Fruit fly (Drosophila melanogaster): ENCODE data around the gene CG33710.

The CG33710 gene

dm6 chr3L:19905427-19905826, 47.2 kb downstream of the CG33710 start (continued):
- TF ChIP-seq NC2α (GFP tag; optimal IDR thresholded peaks at IDR 0.05) (no peak), CG14667 (GFP tag; IDR thresholded peaks at IDR 0.05) (no peak), CG31224 (GFP tag; IDR thresholded peaks at IDR 0.05) (no peak), CG7963 (GFP tag; IDR thresholded peaks at IDR 0.05; ENCODE audit: partially characterized antibody) (no peak), TFAM (GFP tag; optimal IDR thresholded peaks at IDR 0.05) (no peak), CG18619 (GFP tag; optimal IDR thresholded peaks at IDR 0.05) (no peak), CG6175 (GFP tag; IDR thresholded peaks at IDR 0.05) (no peak), Nf-YC (tag; optimal IDR thresholded peaks at IDR 0.05) (no peak), HLH3B (GFP tag; IDR thresholded peaks at IDR 0.05) (no peak), gfzf (GFP tag; optimal IDR thresholded peaks at IDR 0.05) (no peak), CrebB (tag; optimal IDR thresholded peaks at IDR 0.05) (no peak), Ssrp (tag; optimal IDR thresholded peaks at IDR 0.05) (no peak), CG1529 (GFP tag; optimal IDR thresholded peaks at IDR 0.05) (no peak), Mes4 (GFP tag; optimal IDR thresholded peaks at IDR 0.05) (no peak), CG43689 (GFP tag; IDR thresholded peaks at IDR 0.05) (no peak), ems (GFP tag; optimal IDR thresholded peaks at IDR 0.05) (peak; percentile 14), CG11085 (GFP tag; IDR thresholded peaks at IDR 0.05) (no peak), fu2 (GFP tag; optimal IDR thresholded peaks at IDR 0.05) (no peak), Dbx (GFP tag; IDR thresholded peaks at IDR 0.05) (0 out of 3 replicates have a peak, but pooled peaks have one; percentile 33), sna (GFP tag; IDR thresholded peaks at IDR 0.05; ENCODE audit: partially characterized antibody) (no peak), sens-2 (GFP tag; IDR thresholded peaks at IDR 0.05) (no peak; the same call in 1 of the 2 replicates), Dll (GFP tag; IDR thresholded peaks at IDR 0.05; ENCODE audit: partially characterized antibody) (no peak), hkb (optimal IDR thresholded peaks at IDR 0.05) (no peak), hkb (GFP tag; IDR thresholded peaks at IDR 0.05) (0 out of 2 replicates have a peak, but pooled peaks have one; percentile 38), Chrac-16 (GFP tag; optimal IDR thresholded peaks at IDR 0.05) (no peak), cas (GFP tag; IDR thresholded peaks at IDR 0.05) (no peak), CG16863 (GFP tag; optimal IDR thresholded peaks at IDR 0.05) (no peak), crol (GFP tag; IDR thresholded peaks at IDR 0.05) (no peak), CG7556 (GFP tag; optimal IDR thresholded peaks at IDR 0.05) (no peak), kni (GFP tag; optimal IDR thresholded peaks at IDR 0.05) (no peak), CG15269 (tag; optimal IDR thresholded peaks at IDR 0.05) (peak; percentile 7), CG1832 (GFP tag; optimal IDR thresholded peaks at IDR 0.05) (no peak), pan (optimal IDR thresholded peaks at IDR 0.05) (no peak), pan (GFP tag; optimal IDR thresholded peaks at IDR 0.05 in 1 of 2, IDR thresholded peaks at IDR 0.05 in 1 of 2) (no peak), Myb (GFP tag; optimal IDR thresholded peaks at IDR 0.05) (no peak), CG1792 (GFP tag; optimal IDR thresholded peaks at IDR 0.05) (no peak), so (GFP tag; IDR thresholded peaks at IDR 0.05) (no peak), Hmx (GFP tag; optimal IDR thresholded peaks at IDR 0.05) (no peak), yki (optimal IDR thresholded peaks at IDR 0.05) (no peak), trh (GFP tag; optimal IDR thresholded peaks at IDR 0.05) (no peak), CG15479 (GFP tag; optimal IDR thresholded peaks at IDR 0.05) (no peak), ash1 (GFP tag; optimal IDR thresholded peaks at IDR 0.05) (no peak), H15 (GFP tag; IDR thresholded peaks at IDR 0.05) (no peak), repo (GFP tag; optimal IDR thresholded peaks at IDR 0.05) (no peak), CG4820 (GFP tag; optimal IDR thresholded peaks at IDR 0.05) (no peak), CG13624 (GFP tag; optimal IDR thresholded peaks at IDR 0.05) (no peak), mam (GFP tag; optimal IDR thresholded peaks at IDR 0.05) (no peak), CG3163 (GFP tag; optimal IDR thresholded peaks at IDR 0.05) (no peak), CG32772 (GFP tag; IDR thresholded peaks at IDR 0.05) (no peak), CG10565 (GFP tag; optimal IDR thresholded peaks at IDR 0.05) (no peak), sisA (GFP tag; IDR thresholded peaks at IDR 0.05) (no peak), YL-1 (GFP tag; optimal IDR thresholded peaks at IDR 0.05) (no peak), unc-4 (GFP tag; IDR thresholded peaks at IDR 0.05; ENCODE audit: partially characterized antibody) (no peak), Mad (GFP tag; optimal IDR thresholded peaks at IDR 0.05) (no peak)

Measured in whole organism, embryonic.